Fruit fly (Drosophila melanogaster): ENCODE results near the gene eIF3f1.

The eIF3f1 gene

DNA sequence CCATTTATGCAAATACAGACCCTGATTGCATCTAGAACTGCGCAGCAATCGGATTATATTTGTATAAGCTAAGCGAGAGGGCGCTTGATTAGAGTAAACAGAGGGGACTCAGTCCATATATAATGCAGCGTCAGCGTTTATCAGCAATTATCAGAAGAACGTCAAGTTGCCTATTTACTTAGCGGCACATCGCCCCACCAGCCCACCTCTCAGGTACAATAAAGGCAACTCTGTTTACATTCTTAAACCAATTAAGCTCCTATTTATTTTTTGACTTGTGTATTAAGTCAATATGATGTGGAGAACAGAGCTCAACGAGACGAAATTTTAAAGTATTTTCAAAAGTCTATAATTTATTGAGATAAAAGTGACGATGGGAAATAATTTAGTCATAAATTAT is 49.0 kb downstream of the eIF3f1 start (continued):
- peak; percentile 80 for TF ChIP-seq Nf-YA (GFP tag; IDR thresholded peaks at IDR 0.05)
- TF ChIP-seq CG9817 (tag; optimal IDR thresholded peaks at IDR 0.05), result peak; percentile 59
- TF ChIP-seq CG16863 (GFP tag; optimal IDR thresholded peaks at IDR 0.05), result no peak
- TF ChIP-seq CG7745 (tag; optimal IDR thresholded peaks at IDR 0.05), result no peak
- TF ChIP-seq sna (GFP tag; IDR thresholded peaks at IDR 0.05; ENCODE audit: partially characterized antibody), result no peak
- peak; percentile 81 for TF ChIP-seq CG7556 (GFP tag; optimal IDR thresholded peaks at IDR 0.05)
- peak; percentile 69 for TF ChIP-seq CTCF (GFP tag; optimal IDR thresholded peaks at IDR 0.05)
- no peak for TF ChIP-seq dmrt11E (tag; optimal IDR thresholded peaks at IDR 0.05)
- no peak for TF ChIP-seq tio (GFP tag; optimal IDR thresholded peaks at IDR 0.05)
- TF ChIP-seq pb (GFP tag; optimal IDR thresholded peaks at IDR 0.05), result peak; percentile 84
- TF ChIP-seq p53 (GFP tag; optimal IDR thresholded peaks at IDR 0.05), result peak; percentile 67
- TF ChIP-seq corto (GFP tag; optimal IDR thresholded peaks at IDR 0.05), result peak; percentile 72
- no peak for TF ChIP-seq Hr3 (GFP tag; optimal IDR thresholded peaks at IDR 0.05)
- no peak for TF ChIP-seq hth (optimal IDR thresholded peaks at IDR 0.05)
- TF ChIP-seq CG4730 (GFP tag; IDR thresholded peaks at IDR 0.05), result no peak
- TF ChIP-seq CG6791 (GFP tag; IDR thresholded peaks at IDR 0.05; ENCODE audit: partially characterized antibody), result no peak
- TF ChIP-seq Elba2 (GFP tag; optimal IDR thresholded peaks at IDR 0.05), result no peak
- TF ChIP-seq knrl (GFP tag; IDR thresholded peaks at IDR 0.05; ENCODE audit: partially characterized antibody), result no peak
- no peak for TF ChIP-seq trh (GFP tag; optimal IDR thresholded peaks at IDR 0.05)
- peak; percentile 74 for TF ChIP-seq CG33213 (GFP tag; optimal IDR thresholded peaks at IDR 0.05)
- no peak for TF ChIP-seq nerfin-2 (GFP tag; IDR thresholded peaks at IDR 0.05; ENCODE audit: partially characterized antibody)
- TF ChIP-seq dysf (GFP tag; IDR thresholded peaks at IDR 0.05), result peak; percentile 60; the same call in 2 of the 3 replicates
- TF ChIP-seq peb (GFP tag; IDR thresholded peaks at IDR 0.05), result peak; percentile 52; the same call in 1 of the 2 replicates
- TF ChIP-seq HLHmδ (GFP tag; optimal IDR thresholded peaks at IDR 0.05), result peak; percentile 83
- TF ChIP-seq ATbp (GFP tag; optimal IDR thresholded peaks at IDR 0.05), result peak; percentile 99
- peak; percentile 48 for TF ChIP-seq CG15601 (tag; optimal IDR thresholded peaks at IDR 0.05)
- peak; percentile 63; the same call in 1 of the 3 replicates for TF ChIP-seq B-H1 (GFP tag; IDR thresholded peaks at IDR 0.05)
- TF ChIP-seq fd3F (GFP tag; optimal IDR thresholded peaks at IDR 0.05), result no peak
- no peak for TF ChIP-seq CG7963 (GFP tag; IDR thresholded peaks at IDR 0.05; ENCODE audit: partially characterized antibody)
- no peak for TF ChIP-seq Scr (GFP tag; IDR thresholded peaks at IDR 0.05; ENCODE audit: partially characterized antibody)
- peak; percentile 29 for TF ChIP-seq Sox102F (GFP tag; optimal IDR thresholded peaks at IDR 0.05)
- no peak for TF ChIP-seq pita (GFP tag; optimal IDR thresholded peaks at IDR 0.05)
- no peak for TF ChIP-seq Chrac-16 (GFP tag; optimal IDR thresholded peaks at IDR 0.05)
- no peak for TF ChIP-seq Opbp (GFP tag; IDR thresholded peaks at IDR 0.05; ENCODE audit: partially characterized antibody)
- no peak for TF ChIP-seq emc (GFP tag; optimal IDR thresholded peaks at IDR 0.05)
- peak; percentile 75 for TF ChIP-seq Fer3 (tag; optimal IDR thresholded peaks at IDR 0.05)
- no peak; the same call in 1 of the 2 replicates for TF ChIP-seq Ada2b (GFP tag; IDR thresholded peaks at IDR 0.05)
- no peak for TF ChIP-seq pho (GFP tag; optimal IDR thresholded peaks at IDR 0.05)
- peak; percentile 73 for TF ChIP-seq CG5245 (GFP tag; optimal IDR thresholded peaks at IDR 0.05)
- no peak for TF ChIP-seq hbn (GFP tag; IDR thresholded peaks at IDR 0.05; ENCODE audit: partially characterized antibody)
- TF ChIP-seq CG13424 (tag; optimal IDR thresholded peaks at IDR 0.05), result peak; percentile 60
- no peak for TF ChIP-seq ab (GFP tag; optimal IDR thresholded peaks at IDR 0.05)
- TF ChIP-seq eyg (GFP tag; optimal IDR thresholded peaks at IDR 0.05), result peak; percentile 89
- TF ChIP-seq sc (optimal IDR thresholded peaks at IDR 0.05), result no peak
- TF ChIP-seq sc (GFP tag; optimal IDR thresholded peaks at IDR 0.05), result peak; percentile 80
- no peak for TF ChIP-seq CG32532 (GFP tag; IDR thresholded peaks at IDR 0.05)
- peak; percentile 63; the same call in 1 of the 3 replicates for TF ChIP-seq otp (GFP tag; IDR thresholded peaks at IDR 0.05)
- peak; percentile 66 for TF ChIP-seq stc (GFP tag; IDR thresholded peaks at IDR 0.05)
- no peak for TF ChIP-seq luna (GFP tag; optimal IDR thresholded peaks at IDR 0.05)
- TF ChIP-seq jumu (GFP tag; optimal IDR thresholded peaks at IDR 0.05), result peak; percentile 77
- TF ChIP-seq CG4328 (GFP tag; optimal IDR thresholded peaks at IDR 0.05), result peak; percentile 74
- TF ChIP-seq insv (GFP tag; optimal IDR thresholded peaks at IDR 0.05), result no peak

Data from whole organism, embryonic.